Worm (Caenorhabditis elegans) whole organism, L4 larva: ENCODE results near the gene Y37H2A.14.

Experiments used
- Y75B8A.6 ChIP-seq: fragments of 200-800 bp; sonication (Bioruptor generic); IDR thresholded peaks from 2 replicates; pipeline ENCODE4 v1.3.6; 2022; ENCODE audit warnings: missing genetic modification reagents, missing genetic modification characterization, missing compliant biosample characterization
- ZK337.2 ChIP-seq: fragments of 200-800 bp; sonication (Bioruptor generic); IDR thresholded peaks from 2 replicates; pipeline ENCODE4 v1.3.6; 2022; ENCODE audit warnings: missing genetic modification reagents, missing genetic modification characterization, missing compliant biosample characterization
- aha-1 ChIP-seq: fragments of 150-350 bp; peaks from one replicate; lab custom pipeline; 2014; ENCODE audit warnings: missing biosample characterization, missing genetic modification characterization
- egl-43 ChIP-seq: fragments of 200-800 bp; sonication (Bioruptor generic); IDR thresholded peaks from 2 replicates; pipeline ENCODE4 v1.3.6; 2022; ENCODE audit warnings: missing genetic modification reagents, missing genetic modification characterization, missing compliant biosample characterization
- fos-1 ChIP-seq: fragments of 150-350 bp; optimal IDR thresholded peaks from 2 replicates; lab custom pipeline; 2014; ENCODE audit warnings: missing biosample characterization, missing genetic modification characterization
- mep-1 ChIP-seq: fragments of 150-350 bp; sonication (generic microtip); optimal IDR thresholded peaks from 3 replicates; lab custom pipeline; 2014; ENCODE audit warnings: missing biosample characterization, missing genetic modification characterization
- mes-2 ChIP-seq: sonication (generic microtip); optimal IDR thresholded peaks from 2 replicates; lab custom pipeline; 2016; ENCODE audit warnings: missing genotype, mild to moderate bottlenecking, missing genetic modification characterization, missing compliant biosample characterization; ENCODE audit not compliant: poor library complexity, severe bottlenecking
- nhr-10 ChIP-seq: fragments of 150-350 bp; optimal IDR thresholded peaks from 2 replicates; lab custom pipeline; 2014; ENCODE audit warnings: missing biosample characterization, missing genetic modification characterization
- nhr-11 ChIP-seq: fragments of 150-350 bp; optimal IDR thresholded peaks from 2 replicates; lab custom pipeline; 2014; ENCODE audit warnings: missing biosample characterization, missing genetic modification characterization
- nhr-28 ChIP-seq: fragments of 150-350 bp; optimal IDR thresholded peaks from 2 replicates; lab custom pipeline; 2014; ENCODE audit warnings: missing biosample characterization, missing genetic modification characterization
- nhr-41 ChIP-seq: fragments of 200-800 bp; sonication (Bioruptor generic); IDR thresholded peaks from 2 replicates; pipeline ENCODE4 v1.3.6; 2022; ENCODE audit warnings: missing genetic modification reagents, missing genetic modification characterization, missing compliant biosample characterization
- pqm-1 ChIP-seq: sonication (generic microtip); optimal IDR thresholded peaks from 2 replicates; lab custom pipeline; 2017; ENCODE audit warnings: missing biosample characterization, missing genetic modification characterization
- set-16 ChIP-seq: fragments of 200-800 bp; sonication (Bioruptor generic); IDR thresholded peaks from 2 replicates; pipeline ENCODE4 v1.3.6; 2022; ENCODE audit warnings: missing genetic modification reagents, missing genetic modification characterization, missing compliant biosample characterization
- spr-3 ChIP-seq: fragments of 200-800 bp; sonication (Bioruptor generic); optimal IDR thresholded peaks from 2 replicates; lab custom pipeline; 2018; ENCODE audit warnings: mild to moderate bottlenecking, missing genetic modification characterization, missing compliant biosample characterization

Y37H2A.14 gene

DNA sequence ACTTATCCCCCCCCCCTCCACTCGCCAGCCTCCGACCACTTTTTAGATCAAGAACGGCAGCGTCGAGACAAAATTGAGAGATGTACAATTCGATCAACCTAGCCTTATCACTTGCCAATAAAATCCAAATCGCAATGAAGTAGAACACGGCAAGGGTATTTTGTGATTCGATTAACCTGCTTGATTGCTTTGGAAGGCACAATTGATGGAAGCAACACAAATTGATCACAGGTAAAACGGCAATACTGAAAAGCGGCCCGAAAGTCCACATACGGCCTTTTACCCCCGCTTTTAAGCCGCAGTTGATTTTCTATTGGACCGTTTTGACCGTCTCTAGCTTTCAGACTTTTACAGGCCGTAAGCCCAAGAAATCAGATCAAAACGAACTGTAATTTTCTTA is 44.8 kb downstream of the Y37H2A.14 start, which contains the start of gene clec-245:
TSS of gene clec-245 (minus strand) at position 101 of the 400 bp plus-strand sequence.
- TF ChIP-seq egl-43 (GFP tag; lab: Robert Waterston, UW), result no peak
- no peak for TF ChIP-seq mep-1 (tag; lab: Kevin White, UChicago)
- no peak for TF ChIP-seq spr-3
- no peak for TF ChIP-seq Y75B8A.6 (GFP tag; lab: Robert Waterston, UW)
- TF ChIP-seq mes-2 (tag; lab: Kevin White, UChicago), result no peak
- TF ChIP-seq aha-1 (tag; lab: Kevin White, UChicago), result peak; percentile 84
- TF ChIP-seq ZK337.2 (GFP tag; lab: Robert Waterston, UW), result no peak
- TF ChIP-seq nhr-11 (tag; lab: Kevin White, UChicago), result no peak

ce11 chrV:18189181-18189580 is 45.6 kb downstream of the Y37H2A.14 start, which contains the start of gene clec-246:
Gene clec-246, plus strand, starts transcription at chrV:18189481.
- TF ChIP-seq nhr-10 (tag; lab: Kevin White, UChicago) (no peak), nhr-41 (GFP tag; lab: Robert Waterston, UW) (no peak), set-16 (GFP tag; lab: Robert Waterston, UW) (no peak)

DNA sequence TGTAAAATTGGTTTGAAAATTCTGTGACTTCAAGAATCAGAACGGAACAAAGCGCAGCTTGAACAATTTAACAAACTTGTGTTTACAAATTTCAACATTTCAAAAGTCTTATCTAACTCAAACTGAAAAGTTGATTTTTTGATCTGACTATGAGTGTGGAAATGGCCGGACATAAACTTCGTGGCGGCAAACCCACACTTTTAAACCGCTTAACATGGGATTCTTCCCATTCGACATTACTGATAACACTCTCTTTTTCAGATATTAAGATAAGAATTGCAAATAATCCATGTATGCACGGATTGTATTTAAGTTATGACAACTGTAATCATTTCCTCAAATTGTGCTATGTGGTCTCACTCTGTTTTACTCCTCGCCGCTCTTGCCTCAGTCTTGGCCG is 47.6 kb downstream of the Y37H2A.14 start, which contains the start of gene clec-42:
TSS of gene clec-42 (plus strand) at position 285 of the 400 bp plus-strand sequence.
- no peak for TF ChIP-seq fos-1
- peak; percentile 38 for TF ChIP-seq nhr-28 (tag; lab: Kevin White, UChicago)
- TF ChIP-seq pqm-1 (tag; lab: Kevin White, UChicago), result peak; percentile 35
